Fruit fly (Drosophila melanogaster) whole organism, embryonic: ENCODE results near the gene CG1572.

Experiments used
- BEAF-32 ChIP-seq: fragments of 200-800 bp; sonication (Bioruptor generic); optimal IDR thresholded peaks from 3 replicates; lab custom pipeline; 2017; ENCODE audit warnings: missing biosample characterization, missing genetic modification characterization, mild to moderate bottlenecking, moderate library complexity, missing genetic modification reagents
- CG11247 ChIP-seq: fragments of 200-800 bp; sonication (Bioruptor generic); IDR thresholded peaks from 2 replicates; pipeline ENCODE4 v1.3.6; 2022; ENCODE audit warnings: missing biosample characterization, missing genetic modification characterization
- CG11696 ChIP-seq: fragments of 200-800 bp; sonication (Bioruptor generic); IDR thresholded peaks from 2 replicates; pipeline ENCODE4 v1.3.6; 2022; ENCODE audit warnings: missing biosample characterization, missing genetic modification characterization
- CG12219 ChIP-seq: fragments of 200-800 bp; sonication (Bioruptor generic); optimal IDR thresholded peaks from 3 replicates; lab custom pipeline; 2018; ENCODE audit warnings: missing biosample characterization, mild to moderate bottlenecking, missing genetic modification characterization
- CG12659 ChIP-seq: fragments of 200-800 bp; sonication (Bioruptor generic); optimal IDR thresholded peaks from 3 replicates; lab custom pipeline; 2017; ENCODE audit warnings: mild to moderate bottlenecking, missing biosample characterization, missing genetic modification reagents, missing genetic modification characterization
- CG13894 ChIP-seq: fragments of 200-800 bp; sonication (Bioruptor generic); optimal IDR thresholded peaks from 3 replicates; lab custom pipeline; 2018; ENCODE audit warnings: missing biosample characterization, mild to moderate bottlenecking, missing genetic modification characterization, moderate library complexity
- CG15011 ChIP-seq: fragments of 200-800 bp; sonication (Bioruptor generic); optimal IDR thresholded peaks from 3 replicates; lab custom pipeline; 2018; ENCODE audit warnings: missing biosample characterization, mild to moderate bottlenecking, missing genetic modification characterization
- CG17359 ChIP-seq: fragments of 200-800 bp; sonication (Bioruptor generic); optimal IDR thresholded peaks from 3 replicates; lab custom pipeline; 2018; ENCODE audit warnings: missing biosample characterization, mild to moderate bottlenecking, missing genetic modification characterization, moderate library complexity
- CG18764 ChIP-seq: fragments of 200-800 bp; sonication (Bioruptor generic); optimal IDR thresholded peaks from 3 replicates; lab custom pipeline; 2016; ENCODE audit warnings: missing biosample characterization, missing genetic modification characterization
- CG30431 ChIP-seq: fragments of 200-800 bp; sonication (Bioruptor generic); optimal IDR thresholded peaks from 2 replicates; lab custom pipeline; 2017; ENCODE audit warnings: missing biosample characterization, missing genetic modification characterization
- CG3407 ChIP-seq: fragments of 200-800 bp; sonication (Bioruptor generic); optimal IDR thresholded peaks from 2 replicates; lab custom pipeline; 2018; ENCODE audit warnings: missing biosample characterization, mild to moderate bottlenecking, missing genetic modification characterization
- CG34376 ChIP-seq: fragments of 200-800 bp; sonication (Bioruptor generic); optimal IDR thresholded peaks from 2 replicates; lab custom pipeline; 2018; ENCODE audit warnings: missing biosample characterization, mild to moderate bottlenecking, missing genetic modification characterization
- CG4282 ChIP-seq: fragments of 200-800 bp; sonication (Bioruptor generic); optimal IDR thresholded peaks from 2 replicates; lab custom pipeline; 2016; ENCODE audit warnings: missing biosample characterization, missing genetic modification characterization
- CG4424 ChIP-seq: fragments of 200-800 bp; sonication (Bioruptor generic); optimal IDR thresholded peaks from 3 replicates; lab custom pipeline; 2016; ENCODE audit warnings: missing biosample characterization, missing genetic modification characterization
- CG6272 ChIP-seq: fragments of 200-800 bp; sonication (Bioruptor generic); IDR thresholded peaks from 2 replicates; pipeline ENCODE4 v1.3.6; 2022; ENCODE audit warnings: missing biosample characterization, missing genetic modification characterization
- CG7928 ChIP-seq: fragments of 200-800 bp; sonication (Bioruptor generic); optimal IDR thresholded peaks from 2 replicates; lab custom pipeline; 2017; ENCODE audit warnings: missing biosample characterization, mild to moderate bottlenecking, missing genetic modification characterization
- CG8089 ChIP-seq: fragments of 200-800 bp; sonication (Bioruptor generic); optimal IDR thresholded peaks from 3 replicates; lab custom pipeline; 2016; ENCODE audit warnings: missing biosample characterization, missing genetic modification characterization
- CG9932 ChIP-seq: fragments of 200-800 bp; sonication (Bioruptor generic); IDR thresholded peaks from 2 replicates; pipeline ENCODE4 v1.3.6; 2022; ENCODE audit warnings: missing biosample characterization, missing genetic modification characterization
- Dek ChIP-seq: fragments of 200-800 bp; sonication (Bioruptor generic); optimal IDR thresholded peaks from 3 replicates; lab custom pipeline; 2019; ENCODE audit warnings: missing biosample characterization, mild to moderate bottlenecking, missing genetic modification characterization, moderate library complexity
- H2.0 ChIP-seq: fragments of 200-800 bp; sonication (Bioruptor generic); IDR thresholded peaks from 2 replicates; pipeline ENCODE4 v1.3.6; 2022; ENCODE audit warnings: missing biosample characterization, missing genetic modification characterization
- HLH3B ChIP-seq: fragments of 200-800 bp; sonication (Bioruptor generic); IDR thresholded peaks from 2 replicates; pipeline ENCODE4 v1.3.6; 2022; ENCODE audit warnings: missing biosample characterization, missing genetic modification characterization
- MBD-R2 ChIP-seq: fragments of 200-800 bp; sonication (Bioruptor generic); IDR thresholded peaks from 2 replicates; pipeline ENCODE4 v1.3.6; 2022; ENCODE audit warnings: missing biosample characterization, missing genetic modification characterization
- MESR4 ChIP-seq: fragments of 200-800 bp; sonication (Bioruptor generic); optimal IDR thresholded peaks from 2 replicates; lab custom pipeline; 2018; ENCODE audit warnings: missing biosample characterization, mild to moderate bottlenecking, missing genetic modification characterization, moderate library complexity
- Optix ChIP-seq: fragments of 200-800 bp; sonication (Bioruptor generic); IDR thresholded peaks from 3 replicates; pipeline ENCODE4 v1.3.6; 2022; ENCODE audit warnings: missing biosample characterization, missing genetic modification characterization
- Scr ChIP-seq: fragments of 200-800 bp; sonication (Bioruptor generic); IDR thresholded peaks from 2 replicates; pipeline ENCODE4 v1.3.6; 2022; ENCODE audit warnings: missing biosample characterization, missing genetic modification characterization; ENCODE audit not compliant: partially characterized antibody
- Sry-δ ChIP-seq: fragments of 200-800 bp; sonication (Bioruptor generic); optimal IDR thresholded peaks from 2 replicates; lab custom pipeline; 2016; ENCODE audit warnings: missing biosample characterization, missing genetic modification characterization
- aop ChIP-seq: fragments of 200-800 bp; sonication (Bioruptor generic); IDR thresholded peaks from 2 replicates; pipeline ENCODE4 v1.3.6; 2022; ENCODE audit warnings: missing biosample characterization, missing genetic modification characterization
- az2 ChIP-seq: fragments of 200-800 bp; sonication (Bioruptor generic); optimal IDR thresholded peaks from 3 replicates; lab custom pipeline; 2016; ENCODE audit warnings: missing biosample characterization, missing genetic modification characterization
- cg ChIP-seq: fragments of 200-800 bp; sonication (Bioruptor generic); optimal IDR thresholded peaks from 3 replicates; lab custom pipeline; 2019; ENCODE audit warnings: missing biosample characterization, mild to moderate bottlenecking, missing genetic modification characterization, moderate library complexity
- chif ChIP-seq, 2 experiments: fragments of 200-800 bp; sonication (Bioruptor generic); optimal IDR thresholded peaks; 3 replicates each; lab custom pipeline; 2016; ENCODE audit warnings: missing biosample characterization in 2 of 2, missing genetic modification characterization in 2 of 2
- ci ChIP-seq: fragments of 200-800 bp; sonication (Bioruptor generic); IDR thresholded peaks from 3 replicates; pipeline ENCODE4 v1.3.6; 2022; ENCODE audit warnings: missing biosample characterization, missing genetic modification characterization
- crol ChIP-seq: fragments of 200-800 bp; sonication (Bioruptor generic); IDR thresholded peaks from 2 replicates; pipeline ENCODE4 v1.3.6; 2022; ENCODE audit warnings: missing biosample characterization, missing genetic modification characterization
- cwo ChIP-seq: fragments of 200-800 bp; sonication (Bioruptor generic); optimal IDR thresholded peaks from 3 replicates; lab custom pipeline; 2017; ENCODE audit warnings: missing biosample characterization, missing genetic modification characterization, mild to moderate bottlenecking, moderate library complexity, missing genetic modification reagents
- dimm ChIP-seq: fragments of 200-800 bp; sonication (Bioruptor generic); IDR thresholded peaks from 2 replicates; pipeline ENCODE4 v1.3.6; 2022; ENCODE audit warnings: missing biosample characterization, missing genetic modification characterization
- dmrt99B ChIP-seq: fragments of 200-800 bp; sonication (Bioruptor generic); optimal IDR thresholded peaks from 2 replicates; lab custom pipeline; 2018; ENCODE audit warnings: missing biosample characterization, mild to moderate bottlenecking, missing genetic modification characterization, moderate library complexity
- dysf ChIP-seq: fragments of 200-800 bp; sonication (Bioruptor generic); IDR thresholded peaks from 3 replicates; pipeline ENCODE4 v1.3.6; 2022; ENCODE audit warnings: missing biosample characterization, missing genetic modification characterization
- eyg ChIP-seq: fragments of 200-800 bp; sonication (Bioruptor generic); optimal IDR thresholded peaks from 3 replicates; lab custom pipeline; 2016; ENCODE audit warnings: missing biosample characterization, missing genetic modification characterization
- fd96Cb ChIP-seq: fragments of 200-800 bp; sonication (Bioruptor generic); optimal IDR thresholded peaks from 2 replicates; lab custom pipeline; 2018; ENCODE audit warnings: missing biosample characterization, mild to moderate bottlenecking, missing genetic modification characterization, moderate library complexity
- gfzf ChIP-seq: fragments of 200-800 bp; sonication (Bioruptor generic); optimal IDR thresholded peaks from 2 replicates; lab custom pipeline; 2016; ENCODE audit warnings: missing biosample characterization, mild to moderate bottlenecking, missing genetic modification characterization, moderate library complexity
- pan ChIP-seq, 4 experiments: fragments of >200 bp in 3 of 4; fragments of 200-800 bp in 1 of 4; sonication (Bioruptor generic) in 1 of 4; optimal IDR thresholded peaks in 3 of 4; IDR thresholded peaks in 1 of 4; 2 replicates each; pipeline versions ENCODE4 v1.3.6 to Lab custom; 2017 to 2022; ENCODE audit warnings: missing biosample characterization in 2 of 4, missing genetic modification characterization in 2 of 4, mixed read lengths in 1 of 4
- pnt ChIP-seq: fragments of 200-800 bp; sonication (Bioruptor generic); optimal IDR thresholded peaks from 3 replicates; lab custom pipeline; 2016; ENCODE audit warnings: missing biosample characterization, missing genetic modification characterization
- pzg ChIP-seq: fragments of 200-800 bp; sonication (Bioruptor generic); optimal IDR thresholded peaks from 3 replicates; lab custom pipeline; 2018; ENCODE audit warnings: missing biosample characterization, mild to moderate bottlenecking, missing genetic modification characterization, moderate library complexity
- scrt ChIP-seq: fragments of 200-800 bp; sonication (Bioruptor generic); optimal IDR thresholded peaks from 2 replicates; lab custom pipeline; 2018; ENCODE audit warnings: missing biosample characterization, mild to moderate bottlenecking, missing genetic modification characterization, moderate library complexity
- sens-2 ChIP-seq: fragments of 200-800 bp; sonication (Bioruptor generic); IDR thresholded peaks from 2 replicates; pipeline ENCODE4 v1.3.6; 2022; ENCODE audit warnings: missing biosample characterization, missing genetic modification characterization
- slou ChIP-seq: fragments of 200-800 bp; sonication (Bioruptor generic); optimal IDR thresholded peaks from 3 replicates; lab custom pipeline; 2016; ENCODE audit warnings: missing biosample characterization, missing genetic modification characterization
- so ChIP-seq: fragments of 200-800 bp; sonication (Bioruptor generic); IDR thresholded peaks from 3 replicates; pipeline ENCODE4 v1.3.6; 2022; ENCODE audit warnings: missing biosample characterization, missing genetic modification characterization
- stc ChIP-seq: fragments of 200-800 bp; sonication (Bioruptor generic); IDR thresholded peaks from 2 replicates; pipeline ENCODE4 v1.3.6; 2022; ENCODE audit warnings: missing biosample characterization, missing genetic modification characterization
- trh ChIP-seq: fragments of 200-800 bp; sonication (Bioruptor generic); optimal IDR thresholded peaks from 2 replicates; lab custom pipeline; 2016; ENCODE audit warnings: missing biosample characterization, missing genetic modification characterization
- twi ChIP-seq: fragments of 200-800 bp; optimal IDR thresholded peaks from 2 replicates; lab custom pipeline; 2019; ENCODE audit warnings: missing biosample characterization, mild to moderate bottlenecking, missing genetic modification characterization, moderate library complexity

The CG1572 gene

DNA sequence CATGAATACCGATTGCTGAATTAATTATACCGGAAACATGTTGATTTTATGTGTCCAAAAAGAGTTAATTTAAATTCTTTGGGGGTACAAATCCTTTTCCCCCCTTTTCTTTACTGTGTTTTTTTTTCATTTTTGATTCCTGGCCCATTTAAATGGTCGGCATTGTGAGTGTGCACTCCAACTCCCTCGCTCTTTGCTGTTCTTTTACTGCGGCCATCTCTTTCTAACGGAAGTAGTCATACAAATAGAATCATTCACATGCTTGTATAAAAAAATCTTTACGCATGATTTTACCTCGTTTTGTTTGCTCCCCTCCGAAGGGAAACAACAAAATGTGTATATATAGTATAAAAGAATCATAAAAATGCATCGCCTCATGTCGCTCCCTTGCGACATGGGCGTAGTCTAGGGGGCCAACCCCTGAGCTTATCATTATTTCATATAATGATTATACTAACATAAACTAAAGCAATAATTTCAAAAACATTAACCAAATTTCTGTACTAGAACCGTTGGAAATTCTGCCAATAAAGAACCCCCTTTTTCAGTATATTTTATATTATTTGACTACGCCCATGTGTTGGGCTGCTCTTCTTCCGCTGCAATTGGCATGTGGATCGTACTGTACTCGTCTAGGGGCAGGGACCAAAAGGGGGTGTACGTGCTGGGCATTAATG lies 30.3 kb downstream of the CG1572 start (continued):
- peak; percentile 16 for TF ChIP-seq scrt
- peak; percentile 6 for TF ChIP-seq slou (GFP tag; lab: Kevin White, UChicago)
- TF ChIP-seq ci (GFP tag; lab: Robert Waterston, UW), result peak; percentile 94
- TF ChIP-seq CG3407 (GFP tag; lab: Kevin White, UChicago), result peak; percentile 62
- peak; percentile 15 for TF ChIP-seq cwo (GFP tag; lab: Kevin White, UChicago)
- no peak for TF ChIP-seq CG7928 (GFP tag; lab: Kevin White, UChicago)
- peak; percentile 45; the same call in 1 of the 2 replicates for TF ChIP-seq CG6272 (GFP tag; lab: Robert Waterston, UW)
- TF ChIP-seq pzg (GFP tag; lab: Kevin White, UChicago), result no peak
- peak; percentile 67; the same call in 2 of the 3 replicates for TF ChIP-seq Optix (GFP tag; lab: Robert Waterston, UW)
- TF ChIP-seq CG30431 (GFP tag; lab: Kevin White, UChicago), result peak; percentile 68
- no peak for TF ChIP-seq MESR4
- peak; percentile 57 for TF ChIP-seq CG12659
- no peak for TF ChIP-seq gfzf (GFP tag; lab: Kevin White, UChicago)
- TF ChIP-seq BEAF-32 (GFP tag; lab: Kevin White, UChicago), result no peak
- TF ChIP-seq CG34376, result no peak
- no peak for TF ChIP-seq CG13894 (tag; lab: Kevin White, UChicago)
- peak; percentile 28 for TF ChIP-seq CG8089 (GFP tag; lab: Kevin White, UChicago)
- TF ChIP-seq CG12219 (GFP tag; lab: Kevin White, UChicago), result peak; percentile 74
- no peak for TF ChIP-seq cg (GFP tag; lab: Kevin White, UChicago)
- TF ChIP-seq fd96Cb (tag; lab: Kevin White, UChicago), result peak; percentile 85
- TF ChIP-seq sens-2 (GFP tag; lab: Robert Waterston, UW), result peak; percentile 73
- no peak for TF ChIP-seq Scr (GFP tag; lab: Robert Waterston, UW)
- TF ChIP-seq stc (GFP tag; lab: Robert Waterston, UW), result peak; percentile 36; the same call in 1 of the 2 replicates
- TF ChIP-seq trh (GFP tag; lab: Kevin White, UChicago), result peak; percentile 39
- no peak for TF ChIP-seq CG9932
- peak; percentile 75 for TF ChIP-seq dysf
- TF ChIP-seq az2 (GFP tag; lab: Kevin White, UChicago), result peak; percentile 86
- peak; percentile 80 for TF ChIP-seq CG4424 (GFP tag; lab: Kevin White, UChicago)
- TF ChIP-seq CG18764 (GFP tag; lab: Kevin White, UChicago), result peak; percentile 64
- TF ChIP-seq CG11696, result peak; percentile 87
- TF ChIP-seq CG4282 (GFP tag; lab: Kevin White, UChicago), result no peak
- TF ChIP-seq MBD-R2 (GFP tag; lab: Robert Waterston, UW), result no peak
- peak; percentile 61 to 72 for TF ChIP-seq chif (GFP tag; optimal IDR thresholded peaks at IDR 0.05; lab: Kevin White, UChicago)
- peak; percentile 47 for TF ChIP-seq pnt
- TF ChIP-seq pan (optimal IDR thresholded peaks at IDR 0.05; lab: Kevin White, UChicago), result no peak
- peak in 1 of 2 experiments; percentile 67 for TF ChIP-seq pan (GFP tag; optimal IDR thresholded peaks at IDR 0.05 in 1 of 2, IDR thresholded peaks at IDR 0.05 in 1 of 2)
- TF ChIP-seq so, result peak; percentile 75
- TF ChIP-seq CG17359 (tag; lab: Kevin White, UChicago), result peak; percentile 79
- TF ChIP-seq Dek, result peak; percentile 24
- peak; percentile 39 for TF ChIP-seq CG15011
- TF ChIP-seq eyg (GFP tag; lab: Kevin White, UChicago), result no peak
- TF ChIP-seq crol (GFP tag; lab: Robert Waterston, UW), result no peak
- TF ChIP-seq dimm, result no peak
- peak; percentile 85 for TF ChIP-seq twi
- peak; percentile 59; the same call in 1 of the 2 replicates for TF ChIP-seq CG11247 (GFP tag; lab: Robert Waterston, UW)
- TF ChIP-seq H2.0, result peak; percentile 65
- TF ChIP-seq Sry-δ, result no peak
- no peak for TF ChIP-seq aop (GFP tag; lab: Robert Waterston, UW)
- peak; percentile 86 for TF ChIP-seq dmrt99B (tag; lab: Kevin White, UChicago)
- peak; percentile 77 for TF ChIP-seq HLH3B
